Worm (Caenorhabditis elegans) whole organism, L2 larva: ENCODE data around the gene Y22D7AR.3.

Experiments
- C34F6.9 ChIP-seq: fragments of 150-350 bp; optimal IDR thresholded peaks from 2 replicates; lab custom pipeline; 2014; ENCODE audit warnings: missing biosample characterization, missing genetic modification characterization
- F13H6.1 ChIP-seq: sonication (generic microtip); optimal IDR thresholded peaks from 2 replicates; lab custom pipeline; 2016; ENCODE audit warnings: missing genetic modification characterization, missing compliant biosample characterization
- R02D3.7 ChIP-seq: fragments of 150-350 bp; optimal IDR thresholded peaks from 2 replicates; lab custom pipeline; 2014; ENCODE audit warnings: missing biosample characterization, missing genetic modification characterization
- Y55F3AM.14 ChIP-seq: fragments of 200-800 bp; sonication (Bioruptor generic); optimal IDR thresholded peaks from 2 replicates; lab custom pipeline; 2018; ENCODE audit warnings: mild to moderate bottlenecking, missing genetic modification characterization, missing compliant biosample characterization
- ZK546.5 ChIP-seq: sonication (generic microtip); optimal IDR thresholded peaks from 2 replicates; lab custom pipeline; 2017; ENCODE audit warnings: missing biosample characterization, missing genetic modification characterization
- alr-1 ChIP-seq: fragments of 150-350 bp; optimal IDR thresholded peaks from 2 replicates; lab custom pipeline; 2014; ENCODE audit warnings: missing biosample characterization, missing genetic modification characterization
- aly-2 ChIP-seq: fragments of 150-350 bp; optimal IDR thresholded peaks from 2 replicates; lab custom pipeline; 2014; ENCODE audit warnings: missing biosample characterization, missing genetic modification characterization
- ama-1 ChIP-seq: fragments of 150-350 bp; optimal IDR thresholded peaks from 2 replicates; lab custom pipeline; 2018; ENCODE audit warnings: inconsistent platforms
- blmp-1 ChIP-seq: sonication (generic microtip); optimal IDR thresholded peaks from 2 replicates; lab custom pipeline; 2017; ENCODE audit warnings: missing genetic modification characterization, mild to moderate bottlenecking, missing compliant biosample characterization, antibody characterized with exemption, moderate library complexity; ENCODE audit not compliant: insufficient read depth
- ceh-16 ChIP-seq: fragments of 150-350 bp; optimal IDR thresholded peaks from 2 replicates; lab custom pipeline; 2014; ENCODE audit warnings: missing biosample characterization, missing genetic modification characterization
- ceh-82 ChIP-seq: fragments of 150-350 bp; optimal IDR thresholded peaks from 2 replicates; lab custom pipeline; 2014; ENCODE audit warnings: missing biosample characterization, missing genetic modification characterization
- crh-2 ChIP-seq: sonication (generic microtip); optimal IDR thresholded peaks from 2 replicates; lab custom pipeline; 2017; ENCODE audit warnings: missing biosample characterization, missing genetic modification characterization
- dmd-4 ChIP-seq: sonication (generic microtip); optimal IDR thresholded peaks from 2 replicates; lab custom pipeline; 2017; ENCODE audit warnings: missing biosample characterization, missing genetic modification characterization
- egl-27 ChIP-seq: sonication (generic microtip); optimal IDR thresholded peaks from 3 replicates; lab custom pipeline; 2017; ENCODE audit warnings: missing biosample characterization, missing genetic modification reagents, missing genetic modification characterization
- elt-1 ChIP-seq: fragments of 150-350 bp; optimal IDR thresholded peaks from 2 replicates; lab custom pipeline; 2014; ENCODE audit warnings: missing biosample characterization, missing genetic modification characterization
- elt-3 ChIP-seq: sonication (generic microtip); optimal IDR thresholded peaks from 2 replicates; lab custom pipeline; 2017; ENCODE audit warnings: missing biosample characterization, missing genetic modification characterization
- fos-1 ChIP-seq: fragments of 150-350 bp; optimal IDR thresholded peaks from 2 replicates; lab custom pipeline; 2014; ENCODE audit warnings: missing biosample characterization, missing genetic modification characterization
- lin-11 ChIP-seq: fragments of 150-350 bp; sonication (generic microtip); optimal IDR thresholded peaks from 2 replicates; lab custom pipeline; 2014; ENCODE audit warnings: missing biosample characterization, missing genetic modification characterization, inconsistent platforms, mixed read lengths
- lin-13 ChIP-seq: fragments of 150-350 bp; optimal IDR thresholded peaks from 2 replicates; lab custom pipeline; 2014; ENCODE audit warnings: missing biosample characterization, missing genetic modification reagents, missing genetic modification characterization
- lin-39 ChIP-seq: fragments of 150-350 bp; optimal IDR thresholded peaks from 2 replicates; lab custom pipeline; 2014; ENCODE audit warnings: missing biosample characterization, missing genetic modification reagents, missing genetic modification characterization
- lsy-2 ChIP-seq, 2 experiments: fragments of 150-350 bp in 1 of 2; sonication (generic microtip) in 1 of 2; optimal IDR thresholded peaks; 2 replicates each; lab custom pipeline; 2014 to 2017; ENCODE audit warnings: missing biosample characterization in 2 of 2, missing genetic modification characterization in 2 of 2
- mbf-1 ChIP-seq: sonication (generic microtip); optimal IDR thresholded peaks from 2 replicates; lab custom pipeline; 2017; ENCODE audit warnings: missing biosample characterization, missing genetic modification characterization
- mdl-1 ChIP-seq, 2 experiments: fragments of 150-350 bp in 1 of 2; sonication (generic microtip) in 1 of 2; optimal IDR thresholded peaks; 2 replicates each; lab custom pipeline; 2017; ENCODE audit warnings: missing biosample characterization in 2 of 2, missing genetic modification characterization in 2 of 2
- nhr-10 ChIP-seq: sonication (generic microtip); optimal IDR thresholded peaks from 2 replicates; lab custom pipeline; 2017; ENCODE audit warnings: missing biosample characterization, missing genetic modification characterization
- nhr-11 ChIP-seq: fragments of 150-350 bp; optimal IDR thresholded peaks from 2 replicates; lab custom pipeline; 2014; ENCODE audit warnings: missing biosample characterization, missing genetic modification characterization
- nhr-12 ChIP-seq: fragments of 150-350 bp; optimal IDR thresholded peaks from 2 replicates; lab custom pipeline; 2014; ENCODE audit warnings: missing biosample characterization, missing genetic modification characterization
- nhr-129 ChIP-seq: fragments of 150-350 bp; optimal IDR thresholded peaks from 2 replicates; lab custom pipeline; 2014; ENCODE audit warnings: missing biosample characterization, missing genetic modification characterization
- nhr-21 ChIP-seq: fragments of 150-350 bp; optimal IDR thresholded peaks from 2 replicates; lab custom pipeline; 2014; ENCODE audit warnings: missing biosample characterization, missing genetic modification characterization
- nhr-23 ChIP-seq: fragments of 150-350 bp; optimal IDR thresholded peaks from 2 replicates; lab custom pipeline; 2014; ENCODE audit warnings: missing biosample characterization, missing genetic modification reagents, missing genetic modification characterization
- nhr-237 ChIP-seq: fragments of 150-350 bp; optimal IDR thresholded peaks from 2 replicates; lab custom pipeline; 2014; ENCODE audit warnings: missing biosample characterization, missing genetic modification characterization
- nhr-25 ChIP-seq: fragments of 150-350 bp; sonication (generic microtip); optimal IDR thresholded peaks from 3 replicates; lab custom pipeline; 2014; ENCODE audit warnings: missing biosample characterization, missing genetic modification characterization
- nhr-6 ChIP-seq: fragments of 150-350 bp; optimal IDR thresholded peaks from 2 replicates; lab custom pipeline; 2014; ENCODE audit warnings: missing biosample characterization, missing genetic modification characterization
- nhr-77 ChIP-seq: fragments of 150-350 bp; optimal IDR thresholded peaks from 2 replicates; lab custom pipeline; 2014; ENCODE audit warnings: missing biosample characterization, missing genetic modification characterization
- sem-4 ChIP-seq: fragments of 150-350 bp; optimal IDR thresholded peaks from 2 replicates; lab custom pipeline; 2014; ENCODE audit warnings: missing biosample characterization, missing genetic modification reagents, missing genetic modification characterization
- sma-3 ChIP-seq: sonication (generic microtip); optimal IDR thresholded peaks from 2 replicates; lab custom pipeline; 2016; ENCODE audit warnings: missing genetic modification reagents, missing genetic modification characterization, missing compliant biosample characterization
- sma-9 ChIP-seq, 2 experiments: fragments of 150-350 bp in 1 of 2; sonication (generic microtip) in 1 of 2; optimal IDR thresholded peaks; 2 replicates each; lab custom pipeline; 2014 to 2016; ENCODE audit warnings: missing genetic modification characterization in 2 of 2, mild to moderate bottlenecking in 1 of 2, missing biosample characterization in 1 of 2, missing compliant biosample characterization in 1 of 2, missing genetic modification reagents in 1 of 2, moderate library complexity in 1 of 2
- snpc-4 ChIP-seq: fragments of 150-350 bp; optimal IDR thresholded peaks from 2 replicates; lab custom pipeline; 2014; ENCODE audit warnings: missing biosample characterization, missing genetic modification characterization
- unc-39 ChIP-seq: fragments of 150-350 bp; optimal IDR thresholded peaks from 2 replicates; lab custom pipeline; 2014; ENCODE audit warnings: missing biosample characterization, missing genetic modification characterization
- unc-55 ChIP-seq: fragments of 150-350 bp; sonication (generic microtip); optimal IDR thresholded peaks from 3 replicates; lab custom pipeline; 2014; ENCODE audit warnings: missing biosample characterization, missing genetic modification reagents, missing genetic modification characterization
- unc-62 ChIP-seq: fragments of 150-350 bp; optimal IDR thresholded peaks from 2 replicates; lab custom pipeline; 2014; ENCODE audit warnings: missing biosample characterization, missing genetic modification reagents, missing genetic modification characterization
- zag-1 ChIP-seq: fragments of 150-350 bp; optimal IDR thresholded peaks from 2 replicates; lab custom pipeline; 2014; ENCODE audit warnings: missing biosample characterization, missing genetic modification characterization
- ztf-1 ChIP-seq: fragments of 200-800 bp; sonication (Bioruptor generic); conservative IDR thresholded peaks from 2 replicates; pipeline ENCODE4 v1.3.6; 2022; ENCODE audit warnings: missing genetic modification characterization, missing compliant biosample characterization
- ztf-11 ChIP-seq: sonication (generic microtip); optimal IDR thresholded peaks from 2 replicates; lab custom pipeline; 2017; ENCODE audit warnings: missing biosample characterization, missing genetic modification characterization
- ztf-4 ChIP-seq: fragments of 150-350 bp; optimal IDR thresholded peaks from 2 replicates; lab custom pipeline; 2014; ENCODE audit warnings: missing biosample characterization, missing genetic modification characterization

Gene Y22D7AR.3

DNA sequence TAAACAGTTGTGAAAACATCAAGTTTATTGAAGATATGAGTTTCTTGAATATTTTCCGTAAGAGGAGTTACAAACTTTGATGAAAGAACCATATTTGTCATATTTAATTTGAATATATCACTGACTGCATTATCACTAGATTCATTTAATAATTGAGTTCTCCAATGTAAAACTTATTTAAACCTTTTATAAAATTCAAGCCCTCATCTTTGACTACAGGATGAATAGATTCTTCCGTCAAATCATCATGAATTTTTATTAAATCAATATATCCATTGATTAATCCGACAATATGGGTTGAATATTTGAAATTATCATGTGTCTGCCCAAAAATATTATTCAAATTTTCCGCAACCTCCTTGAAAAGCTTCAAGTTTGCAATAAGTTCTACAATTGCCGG, 22.4 kb upstream of the Y22D7AR.3 start, which contains the start of gene Y22D7AR.7:
TSS of gene Y22D7AR.7 (minus strand) at position 101 of the 400 bp plus-strand sequence.
- TF ChIP-seq ceh-16: no peak

DNA sequence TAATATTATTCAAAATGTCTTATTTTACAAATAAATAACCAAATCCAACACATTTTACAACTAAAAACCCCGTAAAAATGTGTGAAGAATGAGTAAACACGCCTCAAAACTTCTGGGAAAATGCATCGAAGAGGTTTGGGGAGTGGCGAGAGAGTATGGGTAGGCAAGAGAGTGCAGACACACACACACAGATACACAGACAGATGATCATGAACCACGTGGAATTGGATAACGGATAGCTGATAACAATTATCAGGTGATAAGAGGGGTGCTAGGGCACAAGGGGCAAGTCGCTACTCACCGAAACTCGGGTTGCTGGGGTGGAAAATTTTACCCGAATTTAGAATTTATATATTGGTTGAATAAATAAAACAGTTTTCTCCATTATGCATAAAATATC, 16.6 kb upstream of the Y22D7AR.3 start:
- TF ChIP-seq blmp-1 (tag; lab: Kevin White, UChicago) (no peak), elt-3 (no peak), ztf-11 (tag; lab: Kevin White, UChicago) (no peak), nhr-237 (tag; lab: Kevin White, UChicago) (no peak), nhr-129 (tag; lab: Kevin White, UChicago) (peak; percentile 70), ceh-82 (tag; lab: Kevin White, UChicago) (no peak), sem-4 (tag; lab: Kevin White, UChicago) (no peak), nhr-12 (no peak), nhr-21 (no peak), lin-13 (GFP tag; lab: Kevin White, UChicago) (no peak), R02D3.7 (tag; lab: Kevin White, UChicago) (no peak), nhr-23 (no peak), lin-39 (tag; lab: Kevin White, UChicago) (no peak), zag-1 (tag; lab: Kevin White, UChicago) (no peak), F13H6.1 (peak; percentile 37), nhr-77 (tag; lab: Kevin White, UChicago) (no peak), nhr-25 (no peak), mbf-1 (tag; lab: Kevin White, UChicago) (no peak), sma-9 (GFP tag; optimal IDR thresholded peaks at IDR 0.05; lab: Kevin White, UChicago) (peak; percentile 74), sma-9 (tag; optimal IDR thresholded peaks at IDR 0.05; lab: Kevin White, UChicago) (no peak), lsy-2 (tag; optimal IDR thresholded peaks at IDR 0.05; lab: Kevin White, UChicago) (no peak), Y55F3AM.14 (GFP tag; lab: Kevin White, UChicago) (no peak), mdl-1 (tag; optimal IDR thresholded peaks at IDR 0.05; lab: Kevin White, UChicago) (peak; percentile 1 to 38), elt-1 (tag; lab: Kevin White, UChicago) (no peak), dmd-4 (tag; lab: Kevin White, UChicago) (no peak), nhr-6 (tag; lab: Kevin White, UChicago) (no peak), ama-1 (lab: Kevin White, UChicago) (no peak), nhr-10 (tag; lab: Kevin White, UChicago) (no peak), alr-1 (no peak), C34F6.9 (tag; lab: Kevin White, UChicago) (peak; percentile 37), crh-2 (tag; lab: Kevin White, UChicago) (no peak), aly-2 (tag; lab: Kevin White, UChicago) (no peak), ZK546.5 (tag; lab: Kevin White, UChicago) (no peak), unc-39 (tag; lab: Kevin White, UChicago) (no peak), fos-1 (tag; lab: Kevin White, UChicago) (no peak), snpc-4 (no peak), lin-11 (tag; lab: Kevin White, UChicago) (peak; percentile 19), unc-62 (GFP tag; lab: Kevin White, UChicago) (no peak), ztf-4 (tag; lab: Kevin White, UChicago) (peak; percentile 22), sma-3 (GFP tag; lab: Kevin White, UChicago) (no peak)

DNA sequence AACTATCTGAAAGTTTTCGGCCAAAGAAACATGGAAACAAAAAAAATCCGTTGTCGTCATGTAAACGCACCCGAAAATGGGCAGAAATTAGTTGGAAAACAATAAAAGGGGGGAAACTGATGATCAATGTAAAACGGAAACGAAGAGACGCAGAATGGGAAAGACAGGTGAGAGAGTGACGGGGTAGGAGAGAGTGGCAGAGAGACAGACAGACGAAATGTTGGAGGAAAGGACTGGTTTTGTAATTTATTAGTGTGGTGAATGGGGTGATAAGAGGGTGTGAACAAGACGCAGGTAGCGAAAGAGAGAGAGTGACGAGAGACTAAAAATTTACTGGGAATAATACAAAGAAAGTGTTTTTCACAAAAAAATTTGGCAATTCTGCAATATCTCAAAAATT, 15.3 kb upstream of the Y22D7AR.3 start:
- TF ChIP-seq fos-1 (tag; lab: Kevin White, UChicago): peak; percentile 96
- TF ChIP-seq ceh-16: no peak
- TF ChIP-seq crh-2 (tag; lab: Kevin White, UChicago): peak; percentile 88
- TF ChIP-seq nhr-237 (tag; lab: Kevin White, UChicago): no peak
- TF ChIP-seq lin-13 (GFP tag; lab: Kevin White, UChicago): peak; percentile 64
- peak; percentile 40 for TF ChIP-seq blmp-1 (tag; lab: Kevin White, UChicago)
- no peak for TF ChIP-seq ZK546.5 (tag; lab: Kevin White, UChicago)
- TF ChIP-seq nhr-23: no peak
- peak; percentile 76 for TF ChIP-seq nhr-129 (tag; lab: Kevin White, UChicago)
- no peak for TF ChIP-seq nhr-12
- TF ChIP-seq lin-11 (tag; lab: Kevin White, UChicago): no peak
- peak; percentile 65 for TF ChIP-seq unc-55 (GFP tag; lab: Kevin White, UChicago)
- TF ChIP-seq nhr-11 (tag; lab: Kevin White, UChicago): no peak
- TF ChIP-seq snpc-4: no peak
- TF ChIP-seq zag-1 (tag; lab: Kevin White, UChicago): no peak
- peak; percentile 91 for TF ChIP-seq nhr-25
- no peak for TF ChIP-seq unc-39 (tag; lab: Kevin White, UChicago)
- TF ChIP-seq F13H6.1: peak; percentile 84
- no peak for TF ChIP-seq elt-1 (tag; lab: Kevin White, UChicago)
- no peak for TF ChIP-seq nhr-10 (tag; lab: Kevin White, UChicago)
- TF ChIP-seq nhr-21: peak; percentile 88
- TF ChIP-seq ztf-4 (tag; lab: Kevin White, UChicago): no peak
- TF ChIP-seq mdl-1 (tag; optimal IDR thresholded peaks at IDR 0.05; lab: Kevin White, UChicago): no peak
- peak; percentile 85 for TF ChIP-seq egl-27 (tag; lab: Kevin White, UChicago)
- TF ChIP-seq sma-3 (GFP tag; lab: Kevin White, UChicago): peak; percentile 93
- no peak for TF ChIP-seq mbf-1 (tag; lab: Kevin White, UChicago)
- no peak for TF ChIP-seq ama-1 (lab: Kevin White, UChicago)
- TF ChIP-seq elt-3: no peak
- TF ChIP-seq nhr-6 (tag; lab: Kevin White, UChicago): peak; percentile 82
- no peak for TF ChIP-seq ztf-1 (GFP tag; lab: Robert Waterston, UW)
- peak; percentile 16 to 74 for TF ChIP-seq lsy-2 (tag; optimal IDR thresholded peaks at IDR 0.05; lab: Kevin White, UChicago)
- no peak for TF ChIP-seq dmd-4 (tag; lab: Kevin White, UChicago)
- TF ChIP-seq ztf-11 (tag; lab: Kevin White, UChicago): no peak
- no peak for TF ChIP-seq aly-2 (tag; lab: Kevin White, UChicago)
- TF ChIP-seq R02D3.7 (tag; lab: Kevin White, UChicago): no peak
- no peak for TF ChIP-seq nhr-77 (tag; lab: Kevin White, UChicago)
- no peak for TF ChIP-seq alr-1
- peak; percentile 82 for TF ChIP-seq sem-4 (tag; lab: Kevin White, UChicago)
- peak; percentile 2 for TF ChIP-seq Y55F3AM.14 (GFP tag; lab: Kevin White, UChicago)
